Worm (Caenorhabditis elegans) whole organism, L1 larva: ENCODE measurements around the gene dmsr-8.
A peak's percentile ranks its signal among the peaks of the same experiment; 100 is the strongest.

Source experiments
- alr-1 ChIP-seq: fragments of 200-800 bp; sonication (Bioruptor generic); optimal IDR thresholded peaks from 2 replicates; lab custom pipeline; 2018; ENCODE audit warnings: borderline replicate concordance, mild to moderate bottlenecking, missing genetic modification characterization, missing compliant biosample characterization
- aly-2 ChIP-seq: fragments of 150-350 bp; optimal IDR thresholded peaks from 2 replicates; lab custom pipeline; 2014; ENCODE audit warnings: missing biosample characterization, missing genetic modification characterization
- ama-1 ChIP-seq: fragments of 150-350 bp; optimal IDR thresholded peaks from 2 replicates; lab custom pipeline; 2014
- ceh-8 ChIP-seq: fragments of 200-800 bp; sonication (Bioruptor generic); optimal IDR thresholded peaks from 2 replicates; lab custom pipeline; 2018; ENCODE audit warnings: mild to moderate bottlenecking, missing genetic modification characterization, moderate library complexity, missing compliant biosample characterization
- ces-1 ChIP-seq: fragments of 150-350 bp; optimal IDR thresholded peaks from 2 replicates; lab custom pipeline; 2014; ENCODE audit warnings: missing biosample characterization, missing genetic modification reagents, missing genetic modification characterization
- dsc-1 ChIP-seq: sonication (generic microtip); optimal IDR thresholded peaks from 2 replicates; lab custom pipeline; 2016; ENCODE audit warnings: mild to moderate bottlenecking, missing genetic modification characterization, missing compliant biosample characterization
- efl-1 ChIP-seq, 4 experiments: fragments of 150-350 bp; optimal IDR thresholded peaks in 3 of 4; peaks in 1 of 4; 1 replicate in 1 of 4; 2 replicates in 3 of 4; lab custom pipeline; 2014; ENCODE audit warnings: missing biosample characterization in 2 of 4, missing genetic modification characterization in 2 of 4, missing genetic modification reagents in 2 of 4
- efl-3 ChIP-seq: fragments of 200-800 bp; sonication (Bioruptor generic); optimal IDR thresholded peaks from 2 replicates; lab custom pipeline; 2018; ENCODE audit warnings: mild to moderate bottlenecking, missing genetic modification characterization, missing compliant biosample characterization
- egl-13 ChIP-seq: sonication (generic microtip); optimal IDR thresholded peaks from 2 replicates; lab custom pipeline; 2016; ENCODE audit warnings: missing genotype, missing genetic modification reagents, missing genetic modification characterization, missing compliant biosample characterization
- egl-27 ChIP-seq, 2 experiments: fragments of 150-350 bp in 1 of 2; sonication (generic microtip); optimal IDR thresholded peaks; 3 replicates each; lab custom pipeline; 2017 to 2018; ENCODE audit warnings: missing biosample characterization in 2 of 2, missing genetic modification characterization in 2 of 2, missing genetic modification reagents in 2 of 2
- elt-2 ChIP-seq: sonication (generic microtip); optimal IDR thresholded peaks from 2 replicates; lab custom pipeline; 2016; ENCODE audit warnings: missing genetic modification characterization, mild to moderate bottlenecking, inconsistent platforms, missing compliant biosample characterization, missing genetic modification reagents
- elt-3 ChIP-seq, 6 experiments: fragments of 150-350 bp in 1 of 6; sonication (generic microtip); optimal IDR thresholded peaks; 2 replicates each; lab custom pipeline; 2017 to 2018; ENCODE audit warnings: missing biosample characterization in 6 of 6, missing genetic modification characterization in 6 of 6, inconsistent platforms in 1 of 6
- ets-5 ChIP-seq: fragments of 200-800 bp; sonication (Bioruptor generic); IDR thresholded peaks from 2 replicates; pipeline ENCODE4 v1.3.6; 2022; ENCODE audit warnings: missing genetic modification characterization, missing compliant biosample characterization
- fkh-4 ChIP-seq: sonication (generic microtip); optimal IDR thresholded peaks from 2 replicates; lab custom pipeline; 2016; ENCODE audit warnings: missing compliant biosample characterization, missing genetic modification characterization, borderline replicate concordance
- grh-1 ChIP-seq: fragments of 200-800 bp; sonication (Bioruptor generic); IDR thresholded peaks from 2 replicates; pipeline ENCODE4 v1.3.6; 2022; ENCODE audit warnings: missing genetic modification reagents, missing genetic modification characterization, missing compliant biosample characterization
- irx-1 ChIP-seq: sonication (generic microtip); optimal IDR thresholded peaks from 2 replicates; lab custom pipeline; 2016; ENCODE audit warnings: missing genetic modification characterization, missing compliant biosample characterization
- jun-1 ChIP-seq: fragments of 150-350 bp; optimal IDR thresholded peaks from 2 replicates; lab custom pipeline; 2014; ENCODE audit warnings: missing biosample characterization, missing genetic modification reagents, missing genetic modification characterization
- lin-35 ChIP-seq, 2 experiments: fragments of 150-350 bp; optimal IDR thresholded peaks; 2 replicates each; lab custom pipeline; 2014; ENCODE audit warnings: missing biosample characterization in 2 of 2, missing genetic modification characterization in 2 of 2, missing genetic modification reagents in 2 of 2
- lin-39 ChIP-seq: fragments of 150-350 bp; optimal IDR thresholded peaks from 2 replicates; lab custom pipeline; 2014; ENCODE audit warnings: missing biosample characterization, missing genetic modification reagents, missing genetic modification characterization
- lsy-2 ChIP-seq, 2 experiments: fragments of 150-350 bp; optimal IDR thresholded peaks; 2 replicates each; lab custom pipeline; 2014; ENCODE audit warnings: missing biosample characterization in 2 of 2, missing genetic modification characterization in 2 of 2
- mef-2 ChIP-seq: fragments of 150-350 bp; optimal IDR thresholded peaks from 2 replicates; lab custom pipeline; 2014; ENCODE audit warnings: missing biosample characterization, missing genetic modification characterization
- nhr-12 ChIP-seq: sonication (generic microtip); optimal IDR thresholded peaks from 2 replicates; lab custom pipeline; 2017; ENCODE audit warnings: missing biosample characterization, missing genetic modification characterization
- nhr-20 ChIP-seq: sonication (generic microtip); optimal IDR thresholded peaks from 2 replicates; lab custom pipeline; 2016; ENCODE audit warnings: mild to moderate bottlenecking, missing genetic modification characterization, missing compliant biosample characterization
- nhr-47 ChIP-seq: sonication (generic microtip); optimal IDR thresholded peaks from 2 replicates; lab custom pipeline; 2016; ENCODE audit warnings: mild to moderate bottlenecking, missing genetic modification characterization, moderate library complexity, missing compliant biosample characterization
- nhr-76 ChIP-seq: sonication (generic microtip); optimal IDR thresholded peaks from 2 replicates; lab custom pipeline; 2017; ENCODE audit warnings: missing biosample characterization, missing genetic modification characterization
- nhr-85 ChIP-seq: sonication (generic microtip); peaks from one replicate; lab custom pipeline; 2016; ENCODE audit warnings: missing genetic modification characterization, inconsistent platforms, missing compliant biosample characterization
- pax-3 ChIP-seq: fragments of 200-800 bp; sonication (Bioruptor generic); optimal IDR thresholded peaks from 2 replicates; lab custom pipeline; 2018; ENCODE audit warnings: mild to moderate bottlenecking, missing genetic modification characterization, moderate library complexity, missing compliant biosample characterization
- pqm-1 ChIP-seq: sonication (generic microtip); optimal IDR thresholded peaks from 3 replicates; lab custom pipeline; 2017; ENCODE audit warnings: missing biosample characterization, missing genetic modification characterization
- skn-1 ChIP-seq: fragments of 150-350 bp; optimal IDR thresholded peaks from 2 replicates; lab custom pipeline; 2014; ENCODE audit warnings: missing biosample characterization, missing genetic modification characterization
- snpc-4 ChIP-seq: fragments of 150-350 bp; optimal IDR thresholded peaks from 2 replicates; lab custom pipeline; 2014; ENCODE audit warnings: missing biosample characterization, missing genetic modification characterization
- tlp-1 ChIP-seq: fragments of 150-350 bp; optimal IDR thresholded peaks from 2 replicates; lab custom pipeline; 2014; ENCODE audit warnings: missing biosample characterization, missing genetic modification characterization
- unc-30 ChIP-seq: sonication (generic microtip); optimal IDR thresholded peaks from 2 replicates; lab custom pipeline; 2017; ENCODE audit warnings: missing biosample characterization, missing genetic modification characterization
- zag-1 ChIP-seq: fragments of 150-350 bp; optimal IDR thresholded peaks from 2 replicates; lab custom pipeline; 2014; ENCODE audit warnings: missing biosample characterization, missing genetic modification characterization
- zip-4 ChIP-seq: fragments of 200-800 bp; sonication (Bioruptor generic); optimal IDR thresholded peaks from 2 replicates; lab custom pipeline; 2018; ENCODE audit warnings: mild to moderate bottlenecking, missing genetic modification characterization, moderate library complexity, missing compliant biosample characterization
- ztf-11 ChIP-seq, 2 experiments: sonication (generic microtip); optimal IDR thresholded peaks; 2 replicates each; lab custom pipeline; 2016 to 2017; ENCODE audit warnings: missing genetic modification characterization in 2 of 2, missing biosample characterization in 1 of 2, missing compliant biosample characterization in 1 of 2

dmsr-8 gene

ce11 chrV:10485389-10485788, 28.8 kb downstream of the dmsr-8 start:
- TF ChIP-seq zag-1 (no peak), elt-2 (tag; lab: Kevin White, UChicago) (peak; percentile 45)

DNA sequence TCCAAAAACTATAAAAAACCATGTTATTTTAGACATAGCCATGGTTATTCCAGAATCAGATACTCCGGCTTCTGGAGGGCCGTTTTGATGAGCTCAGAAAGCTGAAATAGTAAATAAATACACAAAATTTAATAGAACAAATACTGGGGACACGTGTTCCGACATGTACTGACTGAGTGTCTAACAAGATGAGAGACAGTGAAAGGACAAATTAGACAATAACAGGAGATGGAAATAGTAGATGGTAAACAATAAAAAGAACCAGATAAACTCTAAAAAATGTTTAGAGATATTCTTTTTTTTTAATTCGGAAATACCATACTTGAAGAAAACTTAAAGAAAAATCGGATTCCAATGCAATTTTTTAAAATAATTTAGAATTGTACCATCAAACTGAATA, 29.5 kb downstream of the dmsr-8 start, which contains the start of gene Y32F6B.1:
Gene Y32F6B.1 (minus strand): TSS at position 101 of the 400 bp plus-strand sequence.
- TF ChIP-seq tlp-1 (tag; lab: Kevin White, UChicago) (no peak), dsc-1 (tag; lab: Kevin White, UChicago) (no peak), nhr-20 (tag; lab: Kevin White, UChicago) (no peak), nhr-12 (tag; lab: Kevin White, UChicago) (no peak), jun-1 (tag; lab: Kevin White, UChicago) (no peak), zip-4 (no peak), nhr-47 (tag; lab: Kevin White, UChicago) (no peak), unc-30 (no peak), ets-5 (GFP tag; lab: Robert Waterston, UW) (no peak), nhr-76 (tag; lab: Kevin White, UChicago) (no peak), lin-39 (tag; lab: Kevin White, UChicago) (no peak)

DNA sequence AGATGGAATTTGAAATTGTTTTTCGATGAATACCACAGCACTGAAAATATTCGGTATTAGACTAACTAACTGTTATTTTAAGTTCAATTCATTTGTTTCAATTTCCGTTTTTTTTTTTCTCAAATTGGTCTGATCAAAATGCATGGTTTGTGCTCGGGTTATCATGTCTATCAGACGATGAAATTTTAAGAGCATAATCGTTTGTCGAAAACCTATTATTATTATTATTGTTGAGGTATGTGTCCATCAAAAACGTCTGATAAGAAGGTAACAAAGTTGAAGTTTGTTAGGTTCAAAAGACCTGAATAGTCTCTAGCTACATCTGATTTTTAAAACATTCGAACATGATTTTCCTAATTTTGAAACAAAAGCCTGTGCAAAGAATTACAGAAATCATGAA, 30.2 kb downstream of the dmsr-8 start:
- TF ChIP-seq fkh-4 (tag; lab: Kevin White, UChicago) (no peak), lin-35 (GFP tag; optimal IDR thresholded peaks at IDR 0.05; lab: Kevin White, UChicago) (peak in 1 of 2 experiments; percentile 18), alr-1 (no peak), skn-1 (tag; lab: Kevin White, UChicago) (no peak), elt-2 (tag; lab: Kevin White, UChicago) (peak; percentile 63), pqm-1 (tag; lab: Kevin White, UChicago) (no peak), efl-1 (optimal IDR thresholded peaks at IDR 0.05; lab: Kevin White, UChicago) (no peak), efl-1 (GFP tag; optimal IDR thresholded peaks at IDR 0.05 in 1 of 2; lab: Kevin White, UChicago) (peak in 1 of 2 experiments; percentile 57), ama-1 (lab: Kevin White, UChicago) (no peak), ceh-8 (GFP tag; lab: Kevin White, UChicago) (no peak), egl-27 (tag; optimal IDR thresholded peaks at IDR 0.05; lab: Kevin White, UChicago) (no peak), nhr-85 (tag; lab: Kevin White, UChicago) (no peak)
- TF ChIP-seq, all 84 proteins: peak for 3

ce11 chrV:10478097-10478828, 35.9 kb downstream of the dmsr-8 start, which contains the start of the genes crp-1 and Y32F6B.9:
Gene crp-1, plus strand, starts transcription at chrV:10478564.
Gene Y32F6B.9, plus strand, starts transcription at chrV:10478699.
- TF ChIP-seq irx-1 (tag; lab: Kevin White, UChicago) (no peak), elt-2 (tag; lab: Kevin White, UChicago) (no peak), lsy-2 (tag; optimal IDR thresholded peaks at IDR 0.05; lab: Kevin White, UChicago) (no peak), mef-2 (tag; lab: Kevin White, UChicago) (no peak), elt-3 (tag; optimal IDR thresholded peaks at IDR 0.05; lab: Kevin White, UChicago) (no peak), aly-2 (tag; lab: Kevin White, UChicago) (no peak), pax-3 (tag; lab: Kevin White, UChicago) (no peak), zag-1 (no peak), pqm-1 (tag; lab: Kevin White, UChicago) (no peak), ces-1 (no peak), snpc-4 (tag; lab: Kevin White, UChicago) (no peak), egl-13 (tag; lab: Kevin White, UChicago) (no peak), grh-1 (GFP tag; lab: Robert Waterston, UW) (no peak), ztf-11 (tag; optimal IDR thresholded peaks at IDR 0.05; lab: Kevin White, UChicago) (no peak), efl-3 (GFP tag; lab: Kevin White, UChicago) (no peak)
